Fruit fly (Drosophila melanogaster): ENCODE measurements around the gene RpS27.

The RpS27 gene

dm6 chr3R:25273537-25273936 lies 26.2 kb upstream of the RpS27 start, which contains the start of gene CG11878:
CG11878 (plus strand) TSS chr3R:25273837.
- TF ChIP-seq CG8478 (optimal IDR thresholded peaks at IDR 0.05) (no peak), pan (optimal IDR thresholded peaks at IDR 0.05) (no peak), usp (GFP tag; optimal IDR thresholded peaks at IDR 0.05) (no peak), Dll (optimal IDR thresholded peaks at IDR 0.05) (no peak), psq (optimal IDR thresholded peaks at IDR 0.05) (no peak), EcR (GFP tag; optimal IDR thresholded peaks at IDR 0.05) (no peak)

DNA sequence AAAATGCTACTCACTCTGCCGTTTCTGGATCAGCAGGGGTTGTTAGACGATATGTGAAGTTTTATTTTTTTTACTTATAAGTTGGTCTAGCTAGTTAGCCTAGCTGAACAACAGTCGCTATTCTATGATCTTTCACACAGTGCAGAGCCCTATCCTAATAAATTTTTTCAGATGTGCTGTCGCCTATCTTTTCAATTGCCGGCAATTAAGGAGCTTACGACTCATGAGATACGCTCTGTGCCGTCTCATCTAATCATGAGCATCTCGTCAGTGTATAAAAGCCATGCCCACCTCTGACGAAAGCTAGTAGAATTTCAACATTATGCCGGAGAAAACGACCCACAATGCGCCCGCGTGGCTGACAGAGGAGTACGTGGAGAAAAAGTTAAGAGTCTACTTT lies 22.6 kb upstream of the RpS27 start, which contains the start of the genes CG11889 and CG11891:
Gene CG11889, plus strand, starts transcription at position 301 of the 400 bp plus-strand sequence.
Gene CG11891, plus strand, starts transcription at position 301 of the 400 bp plus-strand sequence.
- no peak for TF ChIP-seq psq (optimal IDR thresholded peaks at IDR 0.05)
- no peak for TF ChIP-seq EcR (GFP tag; optimal IDR thresholded peaks at IDR 0.05)
- TF ChIP-seq usp (GFP tag; optimal IDR thresholded peaks at IDR 0.05): no peak
- no peak for TF ChIP-seq Dll (optimal IDR thresholded peaks at IDR 0.05)
- no peak for TF ChIP-seq CG8478 (optimal IDR thresholded peaks at IDR 0.05)

- TF ChIP-seq Dll (optimal IDR thresholded peaks at IDR 0.05): no peak
- TF ChIP-seq EcR (GFP tag; optimal IDR thresholded peaks at IDR 0.05): no peak
- no peak for TF ChIP-seq psq (optimal IDR thresholded peaks at IDR 0.05)
- TF ChIP-seq CG8478 (optimal IDR thresholded peaks at IDR 0.05): no peak
- TF ChIP-seq pan (optimal IDR thresholded peaks at IDR 0.05): no peak
- TF ChIP-seq usp (GFP tag; optimal IDR thresholded peaks at IDR 0.05): no peak
Observed at dm6 chr3R:25266751-25267150, 19.4 kb upstream of the RpS27 start.

- TF ChIP-seq psq (optimal IDR thresholded peaks at IDR 0.05) (no peak), Dll (optimal IDR thresholded peaks at IDR 0.05) (no peak), pan (optimal IDR thresholded peaks at IDR 0.05) (no peak), CG8478 (optimal IDR thresholded peaks at IDR 0.05) (no peak)
Observed at dm6 chr3R:25265589-25266201, 18.4 kb upstream of the RpS27 start, which contains the start of the genes GlnRS and RIOK2. GlnRS (minus strand) TSS chr3R:25265721. RIOK2 (plus strand) TSS chr3R:25265844.

DNA sequence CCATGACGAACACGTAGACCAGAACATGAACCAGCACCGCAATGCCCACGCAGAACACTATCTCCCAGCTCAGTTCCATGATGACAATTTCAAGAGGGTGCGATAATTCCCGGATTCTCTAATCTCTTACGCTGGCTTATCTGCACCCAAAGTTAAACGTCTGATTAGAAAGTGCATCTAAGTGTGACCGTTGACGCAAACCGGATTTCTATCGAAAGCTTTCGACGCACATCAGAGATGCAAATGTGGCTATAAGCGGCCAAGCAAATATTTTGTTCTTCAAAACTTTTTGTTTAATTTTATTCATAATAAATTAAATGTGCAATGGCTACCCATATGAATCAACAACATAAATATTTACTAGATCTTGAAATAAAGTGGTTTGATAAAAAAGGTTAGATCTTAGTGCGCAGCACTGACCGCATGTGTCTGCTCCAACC lies 15.0 kb upstream of the RpS27 start, which contains the start of the genes Kdsr and CG11858:
Gene Kdsr, minus strand, starts transcription at position 177 of the 440 bp plus-strand sequence.
Gene CG11858, plus strand, starts transcription at position 420 of the 440 bp plus-strand sequence.
- TF ChIP-seq EcR (GFP tag; optimal IDR thresholded peaks at IDR 0.05): no peak
- TF ChIP-seq Dll (optimal IDR thresholded peaks at IDR 0.05): no peak
- TF ChIP-seq usp (GFP tag; optimal IDR thresholded peaks at IDR 0.05): no peak
- no peak for TF ChIP-seq psq (optimal IDR thresholded peaks at IDR 0.05)
- no peak for TF ChIP-seq CG8478 (optimal IDR thresholded peaks at IDR 0.05)
- TF ChIP-seq pan (optimal IDR thresholded peaks at IDR 0.05): no peak

DNA sequence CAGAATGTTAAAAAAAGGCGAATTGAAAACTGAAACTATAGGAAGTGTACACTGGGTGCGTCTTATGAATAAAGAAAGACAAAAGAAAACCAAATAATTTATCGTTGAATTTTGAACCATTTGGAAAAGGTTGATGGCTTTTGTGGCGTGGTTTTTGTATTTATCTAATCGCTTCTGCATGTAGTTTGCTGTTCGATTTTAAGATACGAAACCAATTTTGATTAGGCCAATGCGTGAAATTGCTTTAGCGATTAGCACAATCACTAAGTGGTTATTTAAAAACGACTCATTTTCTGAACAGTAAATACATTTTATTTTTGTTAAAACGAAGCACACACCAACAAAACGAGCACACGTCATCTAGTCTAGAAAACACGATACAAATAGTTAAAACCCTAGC lies 13.4 kb upstream of the RpS27 start:
- TF ChIP-seq CG8478 (optimal IDR thresholded peaks at IDR 0.05) (no peak), Dll (optimal IDR thresholded peaks at IDR 0.05) (no peak), usp (GFP tag; optimal IDR thresholded peaks at IDR 0.05) (no peak), psq (optimal IDR thresholded peaks at IDR 0.05) (no peak), EcR (GFP tag; optimal IDR thresholded peaks at IDR 0.05) (no peak), pan (optimal IDR thresholded peaks at IDR 0.05) (no peak)

- no peak for TF ChIP-seq pan (optimal IDR thresholded peaks at IDR 0.05)
- no peak for TF ChIP-seq usp (GFP tag; optimal IDR thresholded peaks at IDR 0.05)
- TF ChIP-seq CG8478 (optimal IDR thresholded peaks at IDR 0.05): no peak
- no peak for TF ChIP-seq psq (optimal IDR thresholded peaks at IDR 0.05)
- no peak for TF ChIP-seq Dll (optimal IDR thresholded peaks at IDR 0.05)
- TF ChIP-seq EcR (GFP tag; optimal IDR thresholded peaks at IDR 0.05): no peak
Observed at dm6 chr3R:25258628-25259240, 11.4 kb upstream of the RpS27 start, which contains the start of gene CG11857. CG11857 (plus strand) TSS chr3R:25258898.

- no peak for TF ChIP-seq CG8478 (optimal IDR thresholded peaks at IDR 0.05)
- TF ChIP-seq psq (optimal IDR thresholded peaks at IDR 0.05): no peak
- no peak for TF ChIP-seq pan (optimal IDR thresholded peaks at IDR 0.05)
- no peak for TF ChIP-seq usp (GFP tag; optimal IDR thresholded peaks at IDR 0.05)
- TF ChIP-seq EcR (GFP tag; optimal IDR thresholded peaks at IDR 0.05): no peak
- TF ChIP-seq Dll (optimal IDR thresholded peaks at IDR 0.05): no peak
Observed at dm6 chr3R:25249145-25250141, 2.1 kb upstream of the RpS27 start, which contains the start of gene Nup358. Nup358 (plus strand) TSS chr3R:25249348.

- TF ChIP-seq EcR (GFP tag; optimal IDR thresholded peaks at IDR 0.05): no peak
- no peak for TF ChIP-seq CG8478 (optimal IDR thresholded peaks at IDR 0.05)
- TF ChIP-seq Dll (optimal IDR thresholded peaks at IDR 0.05): no peak
- no peak for TF ChIP-seq psq (optimal IDR thresholded peaks at IDR 0.05)
- TF ChIP-seq usp (GFP tag; optimal IDR thresholded peaks at IDR 0.05): no peak
Observed at dm6 chr3R:25245052-25245813, 2.1 kb downstream of the RpS27 start, which contains the start of gene bam. bam (minus strand) TSS chr3R:25245109.

- TF ChIP-seq Dll (optimal IDR thresholded peaks at IDR 0.05) (no peak), usp (GFP tag; optimal IDR thresholded peaks at IDR 0.05) (no peak), psq (optimal IDR thresholded peaks at IDR 0.05) (no peak), pan (optimal IDR thresholded peaks at IDR 0.05) (no peak), CG8478 (optimal IDR thresholded peaks at IDR 0.05) (no peak), EcR (GFP tag; optimal IDR thresholded peaks at IDR 0.05) (no peak)
Observed at dm6 chr3R:25241507-25242070, 5.7 kb downstream of the RpS27 start, which contains the start of gene CG11854. CG11854 (plus strand) TSS chr3R:25242020.

All from whole organism.